Fruit fly (Drosophila melanogaster) whole organism, larva: ENCODE data around the gene Tmtc1.
A peak's percentile ranks its signal among the peaks of the same experiment; 100 is the strongest.

ENCODE experiments used
- noc ChIP-seq: fragments of 200-800 bp; sonication (Bioruptor generic); optimal IDR thresholded peaks from 3 replicates; lab custom pipeline; 2019; ENCODE audit warnings: missing biosample characterization, mild to moderate bottlenecking, missing genetic modification characterization, moderate library complexity

Tmtc1 gene

DNA sequence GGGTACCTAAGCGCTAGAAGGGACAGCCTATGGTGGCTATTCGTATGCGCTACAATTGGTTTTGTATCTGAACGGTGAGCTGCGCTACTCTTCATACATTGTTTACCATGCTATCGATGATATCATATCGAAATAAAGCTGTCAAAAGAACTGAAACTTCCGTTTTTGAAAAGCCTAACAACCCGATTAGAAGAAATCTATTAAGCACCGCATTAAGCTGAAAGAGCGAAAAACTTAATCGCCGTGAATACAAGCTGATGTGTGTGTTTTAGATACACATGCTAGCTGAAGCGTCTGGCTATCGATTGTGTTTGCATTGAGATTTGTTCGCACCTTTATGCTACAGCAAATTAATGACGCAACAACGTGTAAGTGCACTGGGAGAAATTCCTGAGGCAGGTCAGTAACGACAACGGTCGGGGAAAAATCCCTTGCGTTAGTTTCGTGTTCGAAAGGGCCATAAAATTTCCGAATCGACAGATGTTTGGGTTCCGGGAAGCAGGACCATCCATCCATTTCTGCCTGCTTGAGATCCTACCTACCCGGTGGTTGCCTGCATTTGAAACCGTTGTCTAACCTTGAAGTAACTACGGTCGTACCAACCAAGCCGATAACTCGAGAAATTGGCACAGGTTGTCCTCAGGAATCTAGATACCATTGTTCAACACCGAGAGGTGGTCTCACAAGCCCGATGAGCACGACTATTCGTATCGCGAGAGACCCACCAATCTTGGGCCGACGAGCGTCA is 73.0 kb downstream of the Tmtc1 start:
- TF ChIP-seq noc (tag; lab: Kevin White, UChicago): peak; percentile 81

DNA sequence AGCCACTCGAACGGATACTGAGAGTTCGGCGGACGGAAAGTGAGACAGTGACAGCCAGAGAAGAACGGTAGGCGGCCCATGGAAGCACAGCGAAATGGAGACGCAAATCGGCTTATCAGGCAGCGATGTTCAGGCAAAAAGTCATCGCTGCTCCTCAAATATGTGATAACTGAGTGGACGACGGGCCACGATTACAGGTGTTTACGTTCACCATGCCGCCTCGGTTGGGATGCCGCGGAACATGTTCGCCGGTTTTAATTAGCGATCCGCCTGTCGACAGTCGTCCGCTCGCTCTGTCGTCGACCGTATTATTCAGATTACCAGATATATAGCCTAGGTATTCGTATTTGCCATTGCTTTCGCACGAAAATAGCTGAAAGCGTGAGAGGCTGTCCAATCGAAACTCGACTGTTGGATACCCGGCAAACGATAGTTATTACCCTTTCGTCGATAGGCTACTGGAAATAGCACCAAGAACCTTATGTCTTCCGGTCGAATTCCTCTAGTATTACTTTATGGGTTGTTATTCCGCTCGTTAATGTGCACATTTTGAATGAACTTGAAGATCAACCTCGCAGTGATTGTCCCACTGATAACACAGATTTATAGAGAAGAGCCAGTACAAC is 73.7 kb downstream of the Tmtc1 start:
- TF ChIP-seq noc (tag; lab: Kevin White, UChicago): no peak

DNA sequence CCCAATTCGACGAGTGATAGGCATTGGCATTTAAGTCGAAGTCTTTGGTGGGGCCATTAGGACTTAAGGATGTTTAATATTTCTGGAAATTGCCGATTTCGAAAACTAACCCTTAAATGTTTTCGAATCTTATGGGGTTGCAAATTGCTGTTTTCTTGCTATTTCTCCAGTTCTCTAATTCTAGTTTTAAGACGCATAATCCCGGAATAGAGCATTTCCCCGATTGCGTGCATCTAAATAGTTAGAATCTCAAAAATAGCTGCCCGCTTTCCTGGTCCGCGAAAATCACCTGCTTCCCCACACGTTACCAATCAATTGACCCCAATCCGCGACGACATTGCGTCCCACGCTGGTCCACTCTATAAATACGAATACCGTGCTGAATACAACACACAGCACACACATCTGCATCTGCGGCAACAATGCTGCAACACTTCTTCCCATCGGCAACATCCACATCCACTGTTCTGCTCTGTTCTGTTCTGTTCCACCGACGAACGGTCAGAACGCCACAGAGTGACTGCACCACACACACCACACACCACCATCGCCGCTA is 74.4 kb downstream of the Tmtc1 start, which contains the start of gene Bacc:
TSS of gene Bacc (plus strand) at position 542 of the 556 bp plus-strand sequence.
- peak; percentile 96 for TF ChIP-seq noc (tag; lab: Kevin White, UChicago)

DNA sequence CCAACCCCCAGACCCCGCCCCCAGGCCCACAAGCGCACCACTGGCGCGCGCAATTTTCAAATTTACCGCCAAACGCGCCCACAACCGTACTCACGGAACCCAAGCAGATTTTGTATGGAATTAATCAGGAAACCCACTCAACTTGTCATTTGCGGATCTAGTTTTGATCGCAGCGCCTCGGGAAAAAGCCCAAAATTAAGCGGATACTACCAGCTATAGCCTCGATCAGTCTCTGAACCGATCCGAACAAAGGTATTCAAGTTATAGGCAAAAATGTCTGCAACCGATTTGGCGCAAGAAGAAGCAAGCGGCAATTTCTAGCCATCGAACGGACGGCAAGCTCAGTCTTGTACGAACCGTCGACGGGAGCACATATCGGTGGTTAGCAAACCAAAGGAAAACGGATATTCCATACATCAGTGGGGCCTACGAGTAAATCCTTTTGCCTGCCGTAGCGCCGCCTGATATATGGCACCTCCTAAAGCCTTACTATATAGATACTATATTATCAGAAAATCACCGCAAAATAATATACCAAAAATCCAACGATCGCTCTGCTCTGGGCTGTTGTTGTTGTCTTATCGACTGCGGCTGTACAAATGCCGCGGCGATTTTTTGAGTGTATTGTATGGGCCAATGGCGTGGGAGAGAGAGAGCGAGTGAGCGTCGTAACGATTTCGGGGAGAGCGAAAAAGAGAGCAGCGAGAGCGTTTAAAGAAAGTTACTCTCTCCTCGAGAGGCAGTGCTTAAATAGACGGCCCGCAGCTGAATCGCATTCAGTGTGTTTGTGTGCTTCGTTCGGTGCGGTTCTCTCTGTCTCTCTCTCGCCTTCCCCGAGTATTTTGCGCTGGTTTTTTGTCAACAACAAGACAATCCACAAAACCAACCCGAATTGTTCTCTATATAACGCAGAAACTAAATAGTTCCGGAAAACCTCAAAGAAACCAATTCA is 75.2 kb downstream of the Tmtc1 start, which contains the start of gene Pgk:
TSS of gene Pgk (minus strand) at position 609 of the 952 bp plus-strand sequence.
- TF ChIP-seq noc (tag; lab: Kevin White, UChicago): peak; percentile 65

DNA sequence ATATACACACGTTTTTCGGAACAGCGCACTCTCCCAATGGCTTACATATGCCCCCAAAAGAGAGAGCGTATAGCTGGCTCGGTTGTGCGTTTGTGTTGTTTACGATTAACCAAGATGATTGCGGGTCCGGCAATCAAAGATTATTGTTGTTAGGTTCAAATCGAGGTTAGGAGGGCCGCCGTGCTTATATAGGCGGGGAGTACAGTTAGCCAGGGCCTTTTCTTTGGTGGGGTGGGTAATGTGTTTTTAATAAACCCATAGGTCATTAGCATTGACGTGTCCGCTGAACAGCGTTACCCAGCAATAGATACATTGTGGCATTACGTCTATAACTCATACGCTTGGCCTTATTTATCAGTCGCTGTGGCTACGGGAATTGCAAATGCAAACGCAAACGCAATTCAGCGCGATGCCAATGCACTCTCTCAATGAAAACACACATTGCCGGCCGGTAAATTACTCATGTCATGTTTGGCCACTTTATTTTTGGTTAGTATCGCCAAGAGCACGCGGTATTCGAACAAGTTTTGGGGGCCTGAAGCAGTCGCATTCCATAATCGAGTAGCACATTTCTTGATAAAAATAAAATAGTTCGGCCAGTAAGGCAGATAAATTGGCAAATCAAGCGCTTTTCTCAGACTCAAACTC is 76.4 kb downstream of the Tmtc1 start:
- no peak for TF ChIP-seq noc (tag; lab: Kevin White, UChicago)

DNA sequence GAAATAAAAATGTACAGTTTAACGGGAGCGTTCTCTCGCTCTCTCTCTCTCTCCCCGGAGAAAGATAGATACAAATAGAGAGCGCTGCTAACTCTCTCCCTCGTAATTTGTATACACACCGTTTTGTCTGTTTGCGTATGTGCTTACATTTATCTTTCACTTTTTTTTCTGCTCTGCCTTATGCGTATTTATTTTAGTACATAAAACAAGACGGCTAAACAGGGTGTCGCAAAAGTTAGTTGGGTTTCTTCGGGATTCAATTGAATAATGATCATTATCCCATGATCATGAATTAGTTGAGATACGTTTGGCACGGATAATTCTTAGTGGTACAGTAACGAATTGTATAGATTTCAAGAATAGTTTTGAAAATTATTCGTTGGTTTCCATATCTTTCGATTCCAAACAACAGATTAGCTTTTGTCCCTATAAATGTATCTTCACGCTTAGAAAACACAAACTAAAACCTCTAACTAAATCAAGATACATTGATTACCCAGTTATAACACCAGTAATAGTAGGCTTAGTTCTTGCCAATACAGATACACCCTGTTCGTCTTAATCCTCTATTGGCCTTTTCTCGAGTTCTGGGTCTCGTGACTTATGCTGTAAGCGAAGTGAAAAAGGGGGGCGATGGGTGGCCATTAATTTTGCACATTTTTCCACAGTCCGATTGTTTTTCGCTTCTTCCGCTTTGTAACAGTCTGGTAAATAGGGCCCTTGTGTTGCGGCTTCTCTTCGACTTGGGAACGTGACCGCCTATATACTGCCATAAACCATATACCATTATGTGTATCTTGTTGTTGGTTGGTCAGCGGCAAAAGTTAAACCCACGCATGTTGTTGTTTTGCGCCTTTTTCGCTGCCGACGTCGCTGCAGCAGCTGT is 77.1 kb downstream of the Tmtc1 start:
- TF ChIP-seq noc (tag; lab: Kevin White, UChicago): peak; percentile 88

DNA sequence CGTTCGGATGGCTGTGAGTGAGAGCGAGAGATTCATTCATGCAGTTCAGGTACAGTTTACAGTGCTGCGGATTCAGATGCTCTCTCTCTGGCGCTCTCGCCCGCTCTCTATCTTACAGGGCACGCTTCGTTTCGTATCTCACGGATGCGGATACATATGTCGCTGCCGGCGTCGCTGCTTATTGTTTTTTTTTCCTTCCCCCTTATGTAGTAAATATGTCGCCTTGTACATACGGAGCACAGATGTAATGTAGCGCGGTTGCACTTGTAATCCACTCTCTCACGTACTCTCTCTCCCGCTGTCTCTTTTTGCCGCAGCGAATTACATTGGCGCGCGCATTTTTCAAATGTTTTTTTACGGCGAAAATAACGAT is 77.8 kb downstream of the Tmtc1 start:
- TF ChIP-seq noc (tag; lab: Kevin White, UChicago): no peak

DNA sequence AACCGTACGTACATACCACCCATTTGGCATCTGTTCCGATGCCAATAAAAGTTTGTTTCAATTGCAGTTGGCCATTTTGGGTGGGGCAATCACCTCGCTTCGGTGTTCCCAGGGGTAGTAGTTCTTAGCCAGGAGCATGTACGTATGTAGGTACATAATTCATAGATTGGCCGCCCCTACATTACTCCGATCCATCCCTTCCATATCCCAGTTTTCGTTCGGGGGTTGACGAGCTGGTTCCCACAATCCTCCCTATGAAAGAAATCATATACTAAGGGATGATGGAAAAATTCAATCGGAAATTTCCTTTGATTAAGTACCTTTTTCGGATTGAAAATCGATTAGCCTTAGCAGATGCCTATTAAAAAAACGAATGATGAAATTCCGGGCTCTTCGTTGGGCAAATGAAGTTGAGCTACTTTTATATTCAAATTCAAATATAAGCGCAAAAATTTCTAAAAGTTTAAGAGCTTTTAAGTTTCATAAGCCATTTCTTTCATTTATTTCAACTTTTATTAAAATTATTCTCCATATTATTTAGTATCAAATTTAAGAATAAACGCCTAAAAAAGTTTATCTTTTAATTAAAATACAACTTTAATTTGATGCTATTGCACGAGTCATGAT is 80.5 kb downstream of the Tmtc1 start:
- no peak for TF ChIP-seq noc (tag; lab: Kevin White, UChicago)

DNA sequence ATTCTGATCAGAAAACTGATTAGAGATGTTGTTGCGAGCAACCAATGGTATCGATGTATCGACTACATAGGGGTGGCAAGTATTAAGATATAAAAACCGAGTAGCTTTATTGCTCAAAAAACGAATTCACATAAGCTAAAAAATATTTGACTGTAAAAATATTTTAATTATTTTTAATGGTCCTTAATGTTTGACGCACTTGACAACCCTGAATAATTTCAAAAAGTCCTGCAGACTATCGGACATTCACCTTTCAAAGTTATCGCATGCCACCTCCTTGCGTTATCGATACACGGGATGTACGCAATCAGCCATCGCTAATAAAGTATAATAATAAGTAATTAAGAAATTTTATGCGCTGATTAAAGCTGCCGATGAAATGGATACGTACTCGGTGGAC is 82.1 kb downstream of the Tmtc1 start, which contains the start of the genes HemK2, Snapin and Tnpo-SR:
TSS of gene HemK2 (minus strand) at position 24 of the 400 bp plus-strand sequence.
TSS of gene Snapin (minus strand) at position 24 of the 400 bp plus-strand sequence.
TSS of gene Tnpo-SR (plus strand) at position 271 of the 400 bp plus-strand sequence.
- TF ChIP-seq noc (tag; lab: Kevin White, UChicago): peak; percentile 91

DNA sequence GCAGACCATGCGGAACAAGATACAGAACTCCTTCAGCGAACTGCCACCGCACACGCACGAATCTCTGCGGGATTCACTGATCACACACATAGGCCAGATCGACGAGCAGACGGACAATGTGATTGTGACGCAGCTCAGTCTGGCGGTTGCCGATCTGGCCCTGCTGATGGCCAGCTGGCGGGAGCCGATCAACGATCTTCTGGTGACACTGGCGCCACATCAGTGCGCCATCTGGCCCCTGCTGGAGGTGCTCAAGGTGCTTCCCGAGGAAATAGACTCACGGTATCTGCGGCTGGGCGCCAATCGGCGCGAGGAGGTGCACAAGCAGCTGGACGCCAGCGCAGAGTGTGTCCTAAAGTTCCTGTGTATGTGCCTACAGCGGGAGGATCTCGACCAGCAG is 82.8 kb downstream of the Tmtc1 start:
- TF ChIP-seq noc (tag; lab: Kevin White, UChicago): no peak

DNA sequence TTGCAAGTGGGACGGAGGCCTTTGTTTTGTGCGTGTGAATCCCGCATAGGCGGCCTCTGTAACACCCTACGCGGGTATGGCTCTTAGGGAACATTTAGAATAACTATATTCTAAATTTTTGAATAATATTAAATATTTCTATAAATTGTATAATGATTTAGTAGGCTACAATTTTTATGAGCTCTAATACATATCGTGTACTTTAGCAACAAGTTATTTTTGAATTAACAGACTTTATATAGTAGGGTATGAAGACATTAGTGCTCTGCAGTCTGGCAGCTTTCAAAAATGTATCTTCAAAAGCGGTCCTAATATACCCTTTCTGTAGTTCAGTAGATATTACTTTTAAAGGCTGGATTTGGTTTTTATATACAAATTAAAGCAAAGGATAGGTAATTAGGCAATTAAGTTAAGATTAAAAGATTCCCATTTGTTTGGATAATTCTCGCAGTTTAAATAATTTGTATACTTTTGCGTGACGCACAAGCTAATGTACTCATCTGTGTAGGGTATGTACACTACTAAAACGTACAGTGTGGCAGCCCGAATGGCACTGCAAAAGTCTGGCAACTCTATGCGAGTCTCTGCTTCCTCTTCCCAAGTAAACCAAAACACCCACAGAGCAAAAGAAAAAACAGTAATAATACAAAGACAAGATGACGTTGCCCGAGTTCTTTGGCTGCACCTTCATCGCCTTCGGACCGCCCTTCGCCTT is 88.3 kb downstream of the Tmtc1 start, which contains the start of the genes Snx21 and aph-1:
TSS of gene Snx21 (minus strand) at position 7 of the 715 bp plus-strand sequence.
TSS of gene aph-1 (plus strand) at position 575 of the 715 bp plus-strand sequence.
- TF ChIP-seq noc (tag; lab: Kevin White, UChicago): peak; percentile 94

DNA sequence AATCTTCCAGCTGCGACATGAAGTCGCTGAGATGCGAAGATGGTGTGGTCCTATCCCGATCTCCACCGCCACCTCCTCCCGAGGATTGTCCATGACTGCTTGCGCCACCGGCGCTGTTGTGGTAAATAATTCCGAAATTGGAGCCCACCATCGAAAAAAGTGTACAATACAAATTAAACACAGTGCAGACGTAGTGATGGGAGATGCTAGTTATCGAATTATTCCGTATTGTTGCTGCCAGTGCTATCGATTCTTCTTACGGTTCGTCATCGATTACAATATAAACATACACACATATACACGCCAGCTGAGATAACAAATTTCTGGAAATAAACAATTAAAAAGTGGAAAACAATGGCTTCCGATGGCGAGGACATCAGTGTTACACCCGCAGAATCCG is 90.1 kb downstream of the Tmtc1 start, which contains the start of the genes Taf10b and Taf10:
TSS of gene Taf10b (minus strand) at position 219 of the 400 bp plus-strand sequence.
TSS of gene Taf10 (plus strand) at position 264 of the 400 bp plus-strand sequence.
- peak; percentile 22 for TF ChIP-seq noc (tag; lab: Kevin White, UChicago)
